Worm (Caenorhabditis elegans): ENCODE results near the gene rps-30.

DNA sequence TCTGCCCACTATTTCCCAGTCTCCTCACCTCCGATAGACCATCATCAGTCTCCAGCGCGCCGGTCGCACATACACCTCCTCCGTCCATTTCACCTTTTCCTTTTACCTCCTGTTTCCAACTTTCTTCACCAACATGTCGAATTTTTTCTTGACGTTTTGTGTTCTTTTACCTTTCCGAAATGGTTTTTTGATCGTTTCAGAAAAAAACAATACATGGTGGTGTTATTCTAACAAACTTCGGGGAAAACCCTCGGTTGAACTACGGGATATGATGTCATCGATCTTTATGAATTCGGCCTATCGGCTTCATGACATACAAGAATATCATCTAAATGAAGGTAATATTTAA is 47.7 kb upstream of the rps-30 start, which contains the start of gene Y97E10C.1:
- TF ChIP-seq ama-1 (optimal IDR thresholded peaks at IDR 0.05) (no peak), aly-1 (tag; optimal IDR thresholded peaks at IDR 0.05) (no peak), ceh-13 (GFP tag; optimal IDR thresholded peaks at IDR 0.05) (no peak), flt-1 (GFP tag; IDR thresholded peaks at IDR 0.05) (no peak), B0310.2 (tag; optimal IDR thresholded peaks at IDR 0.05) (no peak), ceh-36 (tag; optimal IDR thresholded peaks at IDR 0.05) (no peak), hnd-1 (tag; optimal IDR thresholded peaks at IDR 0.05) (no peak), hmg-4 (GFP tag; optimal IDR thresholded peaks at IDR 0.05) (no peak)

All from whole organism, early embryonic.